Worm (Caenorhabditis elegans) whole organism, late embryonic: ENCODE data around the gene C36B7.6.

Experiments used
- ceh-22 ChIP-seq: sonication (generic microtip); optimal IDR thresholded peaks from 2 replicates; lab custom pipeline; 2017; ENCODE audit warnings: missing biosample characterization, missing genetic modification characterization
- dmd-4 ChIP-seq: sonication (generic microtip); optimal IDR thresholded peaks from 2 replicates; lab custom pipeline; 2016; ENCODE audit warnings: borderline replicate concordance, missing genetic modification characterization, missing compliant biosample characterization
- pag-3 ChIP-seq: sonication (generic microtip); optimal IDR thresholded peaks from 2 replicates; lab custom pipeline; 2016; ENCODE audit warnings: missing compliant biosample characterization, missing genetic modification characterization, borderline replicate concordance
- pha-4 ChIP-seq: fragments of 150-350 bp; optimal IDR thresholded peaks from 2 replicates; lab custom pipeline; 2018; ENCODE audit warnings: missing biosample characterization, missing genetic modification reagents, missing genetic modification characterization
- sdc-2 ChIP-seq: sonication (generic microtip); optimal IDR thresholded peaks from 2 replicates; lab custom pipeline; 2016; ENCODE audit warnings: missing genotype, missing genetic modification characterization, missing compliant biosample characterization
- unc-55 ChIP-seq: sonication (generic microtip); optimal IDR thresholded peaks from 2 replicates; lab custom pipeline; 2017; ENCODE audit warnings: missing biosample characterization, missing genetic modification reagents, missing genetic modification characterization

DNA sequence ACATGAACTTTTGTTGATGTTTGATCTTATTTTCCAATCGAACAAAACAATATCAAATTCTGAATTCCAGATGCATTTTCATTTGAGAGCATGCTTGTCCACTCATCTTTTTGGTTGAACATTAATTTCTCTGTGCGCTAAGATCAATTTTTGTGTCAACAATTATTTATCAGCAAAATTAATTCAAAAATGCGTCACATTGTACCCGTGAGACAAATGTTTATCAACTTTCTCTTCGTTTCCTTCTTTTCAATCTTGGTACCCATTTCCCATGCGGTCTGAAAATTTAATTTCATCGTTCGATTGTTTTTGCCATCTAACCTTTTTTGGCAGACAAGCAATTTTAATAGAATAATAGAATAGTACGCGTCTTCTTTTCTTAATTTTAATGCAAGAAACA is 23.9 kb upstream of the C36B7.6 start:
- TF ChIP-seq pha-4 (tag; lab: Kevin White, UChicago) (no peak), dmd-4 (tag; lab: Kevin White, UChicago) (no peak), ceh-22 (tag; lab: Kevin White, UChicago) (no peak), pag-3 (tag; lab: Kevin White, UChicago) (no peak), sdc-2 (no peak), unc-55 (GFP tag; lab: Kevin White, UChicago) (no peak)
